Fruit fly (Drosophila melanogaster): ENCODE results near the gene CG14312.

The CG14312 gene

dm6 chr3R:18255281-18255680, 28.0 kb downstream of the CG14312 start, which contains the start of the genes Ada2a, Polr2D, Tgs1 and moi (continued):
- TF ChIP-seq CHES-1-like (GFP tag; optimal IDR thresholded peaks at IDR 0.05): peak; percentile 63
- peak; percentile 66; the same call in 2 of the 3 replicates for TF ChIP-seq HLH4C (GFP tag; IDR thresholded peaks at IDR 0.05; ENCODE audit: partially characterized antibody)
- TF ChIP-seq CG13624 (GFP tag; optimal IDR thresholded peaks at IDR 0.05): peak; percentile 33
- no peak for TF ChIP-seq Rx (GFP tag; IDR thresholded peaks at IDR 0.05)
- TF ChIP-seq CG7963 (GFP tag; IDR thresholded peaks at IDR 0.05; ENCODE audit: partially characterized antibody): peak; percentile 46; the same call in 2 of the 3 replicates
- peak; percentile 75; the same call in 1 of the 2 replicates for TF ChIP-seq unc-4 (GFP tag; IDR thresholded peaks at IDR 0.05; ENCODE audit: partially characterized antibody)
- TF ChIP-seq Ets97D (GFP tag; optimal IDR thresholded peaks at IDR 0.05): peak; percentile 23
- peak; percentile 2 for TF ChIP-seq her (GFP tag; optimal IDR thresholded peaks at IDR 0.05)
- TF ChIP-seq mld (GFP tag; IDR thresholded peaks at IDR 0.05; ENCODE audit: partially characterized antibody): peak; percentile 74; the same call in 2 of the 3 replicates
- TF ChIP-seq MBD-R2 (GFP tag; IDR thresholded peaks at IDR 0.05): peak; percentile 96
- peak; percentile 66 for TF ChIP-seq inv (GFP tag; IDR thresholded peaks at IDR 0.05; ENCODE audit: partially characterized antibody)
- no peak for TF ChIP-seq CG15601 (tag; optimal IDR thresholded peaks at IDR 0.05)
- TF ChIP-seq hkb (optimal IDR thresholded peaks at IDR 0.05): peak; percentile 47
- TF ChIP-seq hkb (GFP tag; IDR thresholded peaks at IDR 0.05): no peak
- peak; percentile 78 for TF ChIP-seq MESR4 (GFP tag; optimal IDR thresholded peaks at IDR 0.05)
- peak; percentile 42 for TF ChIP-seq CG12659 (GFP tag; optimal IDR thresholded peaks at IDR 0.05)
- TF ChIP-seq HLH54F (GFP tag; optimal IDR thresholded peaks at IDR 0.05): no peak
- TF ChIP-seq CG15479 (GFP tag; optimal IDR thresholded peaks at IDR 0.05): peak; percentile 64
- no peak for TF ChIP-seq Sox100B (GFP tag; optimal IDR thresholded peaks at IDR 0.05)
- TF ChIP-seq Doc3 (GFP tag; IDR thresholded peaks at IDR 0.05; ENCODE audit: partially characterized antibody): peak; percentile 76
- peak; percentile 67 for TF ChIP-seq Dp (GFP tag; optimal IDR thresholded peaks at IDR 0.05)
- peak; percentile 44 for TF ChIP-seq CG9932 (GFP tag; IDR thresholded peaks at IDR 0.05)
- peak; percentile 78 for TF ChIP-seq CG9797 (GFP tag; optimal IDR thresholded peaks at IDR 0.05)
- peak; percentile 55 for TF ChIP-seq dm (GFP tag; optimal IDR thresholded peaks at IDR 0.05)
- no peak for TF ChIP-seq al (GFP tag; IDR thresholded peaks at IDR 0.05)
- peak; percentile 84 for TF ChIP-seq amos (GFP tag; IDR thresholded peaks at IDR 0.05; ENCODE audit: partially characterized antibody)
- no peak for TF ChIP-seq CG13894 (tag; optimal IDR thresholded peaks at IDR 0.05)
- TF ChIP-seq maf-S (GFP tag; optimal IDR thresholded peaks at IDR 0.05): no peak
- peak; percentile 55 for TF ChIP-seq Elba2 (GFP tag; optimal IDR thresholded peaks at IDR 0.05)
- no peak for TF ChIP-seq Lim3 (GFP tag; IDR thresholded peaks at IDR 0.05)
- no peak for TF ChIP-seq NfI (GFP tag; optimal IDR thresholded peaks at IDR 0.05)
- no peak for TF ChIP-seq CG17912 (GFP tag; optimal IDR thresholded peaks at IDR 0.05)
- peak; percentile 73 for TF ChIP-seq CG42726 (GFP tag; IDR thresholded peaks at IDR 0.05; ENCODE audit: partially characterized antibody)
- no peak for TF ChIP-seq CG3407 (GFP tag; optimal IDR thresholded peaks at IDR 0.05)
- TF ChIP-seq sens (GFP tag): peak; percentile 18
- TF ChIP-seq pfk (GFP tag; optimal IDR thresholded peaks at IDR 0.05): no peak
- peak; percentile 9 for TF ChIP-seq CG2120 (GFP tag; optimal IDR thresholded peaks at IDR 0.05)
- peak; percentile 92 for TF ChIP-seq Sry-δ (GFP tag; optimal IDR thresholded peaks at IDR 0.05)
- peak; percentile 80 for TF ChIP-seq ftz-f1 (GFP tag; optimal IDR thresholded peaks at IDR 0.05)
- TF ChIP-seq sd (tag; optimal IDR thresholded peaks at IDR 0.05): peak; percentile 40
- TF ChIP-seq Camta (GFP tag; optimal IDR thresholded peaks at IDR 0.05): no peak
- TF ChIP-seq CG3995 (GFP tag; optimal IDR thresholded peaks at IDR 0.05): peak; percentile 10
- no peak for TF ChIP-seq bigmax (GFP tag; optimal IDR thresholded peaks at IDR 0.05)
- peak; percentile 79 for TF ChIP-seq Scr (GFP tag; IDR thresholded peaks at IDR 0.05; ENCODE audit: partially characterized antibody)
- TF ChIP-seq CG17186 (GFP tag; optimal IDR thresholded peaks at IDR 0.05): peak; percentile 9
- peak; percentile 92 for TF ChIP-seq CG4617 (GFP tag; optimal IDR thresholded peaks at IDR 0.05; ENCODE audit: borderline replicate concordance)
- TF ChIP-seq hbn (GFP tag; IDR thresholded peaks at IDR 0.05; ENCODE audit: partially characterized antibody): peak; percentile 72
- TF ChIP-seq bbx (GFP tag; IDR thresholded peaks at IDR 0.05; ENCODE audit: partially characterized antibody): peak; percentile 82
- no peak for TF ChIP-seq Kr (GFP tag; optimal IDR thresholded peaks at IDR 0.05)
- TF ChIP-seq Bgb (GFP tag; IDR thresholded peaks at IDR 0.05; ENCODE audit: partially characterized antibody): peak; percentile 79
